Worm (Caenorhabditis elegans) whole organism, young adult: ENCODE measurements around the gene ttr-40.

Experiments
- F39B2.1 ChIP-seq: fragments of 200-800 bp; sonication (Bioruptor generic); IDR thresholded peaks from 2 replicates; pipeline ENCODE4 v1.3.6; 2022; ENCODE audit warnings: missing genetic modification reagents, missing genetic modification characterization, missing compliant biosample characterization
- F52B5.7 ChIP-seq: sonication (generic microtip); optimal IDR thresholded peaks from 2 replicates; lab custom pipeline; 2016; ENCODE audit warnings: mild to moderate bottlenecking, missing genetic modification characterization, missing compliant biosample characterization
- F55B11.4 ChIP-seq: sonication (generic microtip); optimal IDR thresholded peaks from 2 replicates; lab custom pipeline; 2016; ENCODE audit warnings: missing compliant biosample characterization, missing genetic modification characterization, borderline replicate concordance; ENCODE audit not compliant: insufficient read depth
- Y95B8A.8 ChIP-seq: fragments of 200-800 bp; sonication (Bioruptor generic); IDR thresholded peaks from 2 replicates; pipeline ENCODE4 v1.3.6; 2022; ENCODE audit warnings: missing genetic modification reagents, missing genetic modification characterization, missing compliant biosample characterization
- ceh-58 ChIP-seq: fragments of 200-800 bp; sonication (Bioruptor generic); IDR thresholded peaks from 2 replicates; pipeline ENCODE4 v1.3.6; 2022; ENCODE audit warnings: missing genetic modification characterization, missing compliant biosample characterization
- egrh-3 ChIP-seq: fragments of 200-800 bp; sonication (Bioruptor generic); IDR thresholded peaks from 2 replicates; pipeline ENCODE4 v1.3.6; 2022; ENCODE audit warnings: missing genetic modification reagents, missing genetic modification characterization, missing compliant biosample characterization
- nhr-90 ChIP-seq: sonication (generic microtip); optimal IDR thresholded peaks from 2 replicates; lab custom pipeline; 2016; ENCODE audit warnings: missing genotype, mild to moderate bottlenecking, missing genetic modification characterization, missing compliant biosample characterization
- sea-2 ChIP-seq: fragments of 200-800 bp; sonication (Bioruptor generic); IDR thresholded peaks from 2 replicates; pipeline ENCODE4 v1.3.6; 2022; ENCODE audit warnings: missing genetic modification characterization, missing compliant biosample characterization
- tbp1 ChIP-seq: fragments of 200-800 bp; sonication (Bioruptor generic); optimal IDR thresholded peaks from 2 replicates; lab custom pipeline; 2018; ENCODE audit warnings: mild to moderate bottlenecking, missing genetic modification characterization, missing compliant biosample characterization
- unc-130 ChIP-seq: sonication (generic microtip); optimal IDR thresholded peaks from 2 replicates; lab custom pipeline; 2016; ENCODE audit warnings: missing genetic modification reagents, missing genetic modification characterization, missing compliant biosample characterization
- unc-62 ChIP-seq: fragments of 150-350 bp; optimal IDR thresholded peaks from 2 replicates; lab custom pipeline; 2014; ENCODE audit warnings: missing biosample characterization, missing genetic modification reagents, missing genetic modification characterization
- ztf-18 ChIP-seq: sonication (generic microtip); optimal IDR thresholded peaks from 2 replicates; lab custom pipeline; 2016; ENCODE audit warnings: missing genotype, mild to moderate bottlenecking, missing genetic modification characterization, missing compliant biosample characterization
- ztf-25 ChIP-seq: fragments of 200-800 bp; sonication (Bioruptor generic); IDR thresholded peaks from 2 replicates; pipeline ENCODE4 v1.3.6; 2022; ENCODE audit warnings: missing genetic modification reagents, missing genetic modification characterization, missing compliant biosample characterization

DNA sequence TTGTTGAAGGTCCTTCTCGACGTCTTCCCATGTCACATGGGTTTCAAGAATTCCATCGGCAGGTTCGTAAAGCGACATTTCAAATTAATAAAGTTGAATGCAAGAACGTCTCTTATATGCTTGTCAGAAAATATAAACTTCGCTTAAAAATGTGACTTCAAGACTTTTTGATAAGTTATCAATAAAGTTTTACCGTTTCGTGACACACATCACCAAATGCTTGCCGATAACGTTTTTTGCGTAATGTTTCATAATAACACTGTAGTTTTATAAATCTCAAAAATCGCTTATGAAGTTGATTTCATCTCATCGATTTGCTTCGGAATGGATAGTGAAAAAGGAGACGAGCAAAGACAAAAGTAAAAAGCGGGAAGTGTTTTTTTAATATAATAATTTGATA is 18.2 kb upstream of the ttr-40 start, which contains the start of gene E02C12.8:
- no peak for TF ChIP-seq nhr-90 (tag; lab: Kevin White, UChicago)
- no peak for TF ChIP-seq egrh-3
- no peak for TF ChIP-seq unc-62
- TF ChIP-seq ceh-58 (GFP tag; lab: Robert Waterston, UW): no peak
- TF ChIP-seq ztf-25 (GFP tag; lab: Robert Waterston, UW): no peak
- no peak for TF ChIP-seq F55B11.4 (tag; lab: Kevin White, UChicago)
- TF ChIP-seq F52B5.7 (tag; lab: Kevin White, UChicago): no peak
- no peak for TF ChIP-seq Y95B8A.8 (GFP tag; lab: Robert Waterston, UW)
- TF ChIP-seq sea-2: no peak
- no peak for TF ChIP-seq tbp1 (GFP tag; lab: Kevin White, UChicago)
- no peak for TF ChIP-seq unc-130 (GFP tag; lab: Kevin White, UChicago)
- no peak for TF ChIP-seq F39B2.1 (GFP tag; lab: Robert Waterston, UW)
- no peak for TF ChIP-seq ztf-18 (tag; lab: Kevin White, UChicago)
